Worm (Caenorhabditis elegans) whole organism, mixed stage, embryonic: Measurements from ENCODE around the gene BE0003N10.1.

ENCODE experiments used
- M03D4.4 ChIP-seq: sonication (generic microtip); optimal IDR thresholded peaks from 2 replicates; lab custom pipeline; 2017; ENCODE audit warnings: mild to moderate bottlenecking, missing genetic modification characterization, missing compliant biosample characterization
- bed-3 ChIP-seq: fragments of 200-800 bp; sonication (Bioruptor generic); optimal IDR thresholded peaks from 3 replicates; lab custom pipeline; 2018; ENCODE audit warnings: mild to moderate bottlenecking, missing genetic modification characterization, moderate library complexity, missing compliant biosample characterization
- blmp-1 ChIP-seq: fragments of 150-350 bp; optimal IDR thresholded peaks from 2 replicates; lab custom pipeline; 2014; ENCODE audit warnings: missing biosample characterization, missing genetic modification characterization
- ceh-39 ChIP-seq: fragments of 150-350 bp; optimal IDR thresholded peaks from 2 replicates; lab custom pipeline; 2014; ENCODE audit warnings: missing biosample characterization, missing genetic modification characterization
- ceh-83 ChIP-seq: fragments of 200-800 bp; sonication (Bioruptor generic); optimal IDR thresholded peaks from 2 replicates; lab custom pipeline; 2018; ENCODE audit warnings: mild to moderate bottlenecking, missing genetic modification characterization, missing compliant biosample characterization
- ces-1 ChIP-seq: fragments of 150-350 bp; optimal IDR thresholded peaks from 2 replicates; lab custom pipeline; 2014; ENCODE audit warnings: missing biosample characterization, missing genetic modification reagents, missing genetic modification characterization
- cnd-1 ChIP-seq: fragments of 200-800 bp; sonication (Bioruptor generic); optimal IDR thresholded peaks from 2 replicates; lab custom pipeline; 2018; ENCODE audit warnings: mild to moderate bottlenecking, missing genetic modification characterization, missing compliant biosample characterization
- drap-1 ChIP-seq: fragments of 200-800 bp; sonication (Bioruptor generic); optimal IDR thresholded peaks from 3 replicates; lab custom pipeline; 2018; ENCODE audit warnings: mild to moderate bottlenecking, missing genetic modification characterization, missing compliant biosample characterization
- elt-1 ChIP-seq: sonication (generic microtip); optimal IDR thresholded peaks from 2 replicates; lab custom pipeline; 2017; ENCODE audit warnings: missing genetic modification characterization, mild to moderate bottlenecking, missing compliant biosample characterization, antibody characterized with exemption, moderate library complexity, borderline replicate concordance; ENCODE audit not compliant: insufficient read depth
- elt-3 ChIP-seq: fragments of 150-350 bp; optimal IDR thresholded peaks from 2 replicates; lab custom pipeline; 2014; ENCODE audit warnings: missing biosample characterization, missing genetic modification characterization
- flh-1 ChIP-seq: fragments of 200-800 bp; sonication (Bioruptor generic); optimal IDR thresholded peaks from 2 replicates; lab custom pipeline; 2018; ENCODE audit warnings: mild to moderate bottlenecking, missing genetic modification characterization, moderate library complexity, missing compliant biosample characterization
- ham-2 ChIP-seq: fragments of 200-800 bp; sonication (Bioruptor generic); optimal IDR thresholded peaks from 2 replicates; lab custom pipeline; 2018; ENCODE audit warnings: mild to moderate bottlenecking, missing genetic modification characterization, missing compliant biosample characterization
- hlh-1 ChIP-seq: fragments of 150-350 bp; optimal IDR thresholded peaks from 2 replicates; lab custom pipeline; 2014; ENCODE audit warnings: missing biosample characterization, missing genetic modification reagents, missing genetic modification characterization
- lin-13 ChIP-seq: fragments of 150-350 bp; optimal IDR thresholded peaks from 2 replicates; lab custom pipeline; 2014; ENCODE audit warnings: missing biosample characterization, missing genetic modification characterization
- lin-32 ChIP-seq: fragments of 200-800 bp; sonication (Bioruptor generic); optimal IDR thresholded peaks from 2 replicates; lab custom pipeline; 2018; ENCODE audit warnings: mild to moderate bottlenecking, missing genetic modification characterization, missing compliant biosample characterization
- lsy-2 ChIP-seq: fragments of 150-350 bp; optimal IDR thresholded peaks from 2 replicates; lab custom pipeline; 2014; ENCODE audit warnings: missing biosample characterization, missing genetic modification characterization
- mab-5 ChIP-seq: fragments of 150-350 bp; optimal IDR thresholded peaks from 2 replicates; lab custom pipeline; 2014; ENCODE audit warnings: missing biosample characterization, missing genetic modification characterization
- mep-1 ChIP-seq: fragments of 150-350 bp; optimal IDR thresholded peaks from 2 replicates; lab custom pipeline; 2017; ENCODE audit warnings: missing biosample characterization, missing genetic modification reagents, missing genetic modification characterization, inconsistent platforms
- mls-2 ChIP-seq: sonication (generic microtip); optimal IDR thresholded peaks from 2 replicates; lab custom pipeline; 2016; ENCODE audit warnings: mild to moderate bottlenecking, missing genetic modification characterization, moderate library complexity, missing compliant biosample characterization
- nhr-12 ChIP-seq: fragments of 150-350 bp; optimal IDR thresholded peaks from 2 replicates; lab custom pipeline; 2014; ENCODE audit warnings: missing biosample characterization, missing genetic modification characterization
- nhr-2 ChIP-seq: fragments of 150-350 bp; optimal IDR thresholded peaks from 2 replicates; lab custom pipeline; 2014; ENCODE audit warnings: missing biosample characterization, missing genetic modification characterization
- nhr-237 ChIP-seq: fragments of 150-350 bp; optimal IDR thresholded peaks from 2 replicates; lab custom pipeline; 2014; ENCODE audit warnings: missing biosample characterization, missing genetic modification characterization
- nhr-28 ChIP-seq: fragments of 150-350 bp; optimal IDR thresholded peaks from 2 replicates; lab custom pipeline; 2014; ENCODE audit warnings: missing biosample characterization, missing genetic modification characterization
- sem-2 ChIP-seq: fragments of 200-800 bp; sonication (Bioruptor generic); optimal IDR thresholded peaks from 2 replicates; lab custom pipeline; 2018; ENCODE audit warnings: mild to moderate bottlenecking, missing genetic modification characterization, missing compliant biosample characterization
- sptf-1 ChIP-seq: sonication (generic microtip); optimal IDR thresholded peaks from 2 replicates; lab custom pipeline; 2017; ENCODE audit warnings: mild to moderate bottlenecking, missing genetic modification characterization, moderate library complexity, missing compliant biosample characterization
- tbx-8 ChIP-seq: fragments of 200-800 bp; sonication (Bioruptor generic); optimal IDR thresholded peaks from 2 replicates; lab custom pipeline; 2018; ENCODE audit warnings: mild to moderate bottlenecking, missing genetic modification characterization, moderate library complexity, missing compliant biosample characterization
- unc-120 ChIP-seq: sonication (generic microtip); optimal IDR thresholded peaks from 2 replicates; lab custom pipeline; 2017; ENCODE audit warnings: missing genetic modification characterization, missing compliant biosample characterization; ENCODE audit not compliant: poor library complexity, severe bottlenecking
- unc-62 ChIP-seq: fragments of 150-350 bp; optimal IDR thresholded peaks from 2 replicates; lab custom pipeline; 2014; ENCODE audit warnings: missing biosample characterization, missing genetic modification reagents, missing genetic modification characterization
- zip-8 ChIP-seq: fragments of 150-350 bp; optimal IDR thresholded peaks from 2 replicates; lab custom pipeline; 2014; ENCODE audit warnings: missing biosample characterization, missing genetic modification characterization
- ztf-11 ChIP-seq: fragments of 150-350 bp; optimal IDR thresholded peaks from 2 replicates; lab custom pipeline; 2014; ENCODE audit warnings: missing biosample characterization, missing genetic modification characterization

The BE0003N10.1 gene

DNA sequence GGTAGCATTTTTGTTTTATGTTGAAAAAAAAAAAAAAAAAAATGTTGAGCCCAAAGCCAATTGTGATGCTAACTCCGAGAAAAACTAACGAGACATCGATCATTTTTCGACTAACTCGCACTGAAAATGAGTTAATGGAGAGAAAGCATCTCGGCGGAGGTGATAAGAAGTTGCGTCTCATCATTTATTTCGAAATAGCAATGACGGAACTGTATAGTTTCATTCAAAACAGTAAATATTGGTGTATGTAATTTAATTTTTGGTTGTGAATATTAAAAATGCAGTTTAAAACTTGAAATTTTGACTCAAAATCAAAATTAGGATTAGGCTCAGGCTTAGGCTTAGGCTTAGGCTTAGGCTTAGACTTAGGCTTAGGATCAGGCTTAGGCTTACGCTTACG, 11.0 kb upstream of the BE0003N10.1 start, which contains the start of gene clc-25:
clc-25 (minus strand) TSS at position 101 of the 400 bp plus-strand sequence.
- TF ChIP-seq lin-13 (no peak), nhr-2 (tag; lab: Kevin White, UChicago) (no peak), unc-120 (tag; lab: Kevin White, UChicago) (no peak), mep-1 (tag; lab: Kevin White, UChicago) (no peak), ham-2 (GFP tag; lab: Kevin White, UChicago) (no peak), ceh-83 (GFP tag; lab: Kevin White, UChicago) (no peak), sem-2 (GFP tag; lab: Kevin White, UChicago) (no peak), drap-1 (no peak), cnd-1 (tag; lab: Kevin White, UChicago) (no peak), ceh-39 (no peak), flh-1 (GFP tag; lab: Kevin White, UChicago) (no peak), ces-1 (GFP tag; lab: Kevin White, UChicago) (no peak)

DNA sequence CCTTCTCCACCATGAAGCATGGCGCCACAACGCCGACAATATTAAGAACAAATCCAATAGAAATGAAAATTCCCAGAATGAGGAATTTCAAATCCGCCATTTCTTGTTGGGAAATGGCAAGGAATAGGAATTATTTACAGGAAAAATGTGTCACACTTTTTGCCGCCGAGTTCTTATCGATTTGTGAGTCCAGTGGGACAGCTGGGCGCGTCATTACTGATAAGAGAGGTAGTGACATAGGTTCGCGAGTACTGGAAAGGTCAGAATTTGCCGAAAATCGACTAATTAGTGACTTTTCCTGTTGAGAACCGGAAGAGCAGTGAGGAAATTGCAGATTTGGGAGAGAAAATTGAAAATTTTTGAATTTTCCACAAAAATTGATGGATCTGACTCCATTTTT, 9.1 kb upstream of the BE0003N10.1 start:
- TF ChIP-seq lin-32 (GFP tag; lab: Kevin White, UChicago) (no peak), tbx-8 (no peak), elt-3 (tag; lab: Kevin White, UChicago) (no peak), nhr-12 (no peak), M03D4.4 (tag; lab: Kevin White, UChicago) (no peak), mls-2 (tag; lab: Kevin White, UChicago) (no peak), ztf-11 (tag; lab: Kevin White, UChicago) (no peak), ces-1 (GFP tag; lab: Kevin White, UChicago) (no peak), unc-120 (tag; lab: Kevin White, UChicago) (no peak), ham-2 (GFP tag; lab: Kevin White, UChicago) (no peak), sem-2 (GFP tag; lab: Kevin White, UChicago) (no peak), elt-1 (tag; lab: Kevin White, UChicago) (no peak), mab-5 (no peak), unc-62 (GFP tag; lab: Kevin White, UChicago) (no peak), sptf-1 (tag; lab: Kevin White, UChicago) (no peak), mep-1 (tag; lab: Kevin White, UChicago) (no peak), ceh-39 (no peak)

- no peak for TF ChIP-seq tbx-8
- no peak for TF ChIP-seq nhr-237 (tag; lab: Kevin White, UChicago)
- no peak for TF ChIP-seq elt-3 (tag; lab: Kevin White, UChicago)
- TF ChIP-seq bed-3 (GFP tag; lab: Kevin White, UChicago), result no peak
- TF ChIP-seq flh-1 (GFP tag; lab: Kevin White, UChicago), result no peak
- TF ChIP-seq nhr-12, result no peak
- TF ChIP-seq zip-8, result no peak
- no peak for TF ChIP-seq mab-5
- TF ChIP-seq ham-2 (GFP tag; lab: Kevin White, UChicago), result no peak
- TF ChIP-seq ces-1 (GFP tag; lab: Kevin White, UChicago), result no peak
- no peak for TF ChIP-seq drap-1
- no peak for TF ChIP-seq ceh-83 (GFP tag; lab: Kevin White, UChicago)
- TF ChIP-seq sem-2 (GFP tag; lab: Kevin White, UChicago), result no peak
- TF ChIP-seq lsy-2, result no peak
- TF ChIP-seq cnd-1 (tag; lab: Kevin White, UChicago), result no peak
- TF ChIP-seq, all 35 proteins: peak for 0
Observed at ce11 chrIII:1030965-1031364, 6.3 kb upstream of the BE0003N10.1 start, which contains the start of the genes clc-26 and E_BE45912.2. clc-26 (minus strand) TSS chrIII:1031065. E_BE45912.2 (minus strand) TSS chrIII:1031103.

DNA sequence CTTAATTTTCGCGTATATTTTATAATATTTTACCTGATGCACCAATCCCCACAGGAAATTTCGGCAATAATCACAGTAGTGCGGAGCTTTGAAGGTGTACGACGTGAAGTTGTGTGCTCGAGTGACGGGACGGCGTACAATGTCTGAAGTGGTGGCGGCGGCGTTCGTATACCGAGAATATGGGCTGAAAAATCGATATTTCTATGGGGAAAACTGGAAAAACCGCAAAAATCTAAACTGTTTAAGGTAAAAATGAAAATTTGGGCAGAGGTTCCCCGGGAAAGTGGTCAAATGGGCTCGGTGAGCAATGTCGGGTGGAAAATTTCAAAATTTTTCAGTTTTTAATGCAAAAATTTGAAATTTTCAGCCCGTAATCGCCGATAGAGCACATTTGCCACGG, 2.4 kb upstream of the BE0003N10.1 start:
- no peak for TF ChIP-seq nhr-237 (tag; lab: Kevin White, UChicago)
- no peak for TF ChIP-seq M03D4.4 (tag; lab: Kevin White, UChicago)
- no peak for TF ChIP-seq mls-2 (tag; lab: Kevin White, UChicago)
- no peak for TF ChIP-seq lin-32 (GFP tag; lab: Kevin White, UChicago)
- TF ChIP-seq mep-1 (tag; lab: Kevin White, UChicago), result no peak
- TF ChIP-seq blmp-1, result no peak
- no peak for TF ChIP-seq ces-1 (GFP tag; lab: Kevin White, UChicago)
- no peak for TF ChIP-seq drap-1
- TF ChIP-seq bed-3 (GFP tag; lab: Kevin White, UChicago), result no peak
- no peak for TF ChIP-seq ztf-11 (tag; lab: Kevin White, UChicago)
- no peak for TF ChIP-seq mab-5
- no peak for TF ChIP-seq unc-62 (GFP tag; lab: Kevin White, UChicago)
- no peak for TF ChIP-seq zip-8
- no peak for TF ChIP-seq nhr-28 (tag; lab: Kevin White, UChicago)
- TF ChIP-seq hlh-1 (tag; lab: Kevin White, UChicago), result no peak
- TF ChIP-seq ceh-83 (GFP tag; lab: Kevin White, UChicago), result no peak
